Fruit fly (Drosophila melanogaster): ENCODE measurements around the gene CG6153.

DNA sequence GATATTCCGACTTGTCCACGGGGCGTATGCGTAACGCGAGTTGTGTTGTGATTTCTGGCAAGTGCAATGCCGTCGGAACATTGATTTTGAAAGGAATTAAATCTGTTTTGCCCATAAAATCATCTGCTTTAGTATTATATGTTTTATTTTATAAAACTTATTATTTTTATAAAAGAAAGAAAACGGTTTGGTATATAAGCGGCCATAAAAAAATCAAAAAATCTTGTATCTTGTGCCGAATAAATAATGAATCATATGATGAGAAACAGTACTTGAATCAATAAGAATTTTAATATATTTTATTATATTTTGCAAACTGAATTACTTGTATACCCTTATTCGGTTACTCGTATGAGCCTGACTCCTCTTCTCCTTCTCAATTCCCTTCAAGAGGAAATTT lies 35.9 kb upstream of the CG6153 start, which contains the start of gene pdm2:
- no peak for TF ChIP-seq psq (optimal IDR thresholded peaks at IDR 0.05)
- TF ChIP-seq ttk (optimal IDR thresholded peaks at IDR 0.05), result no peak
- TF ChIP-seq Myc (optimal IDR thresholded peaks at IDR 0.05), result no peak
- no peak for TF ChIP-seq Sin3A (optimal IDR thresholded peaks at IDR 0.05)

All from Kc167 (cell line).